Worm (Caenorhabditis elegans): ENCODE results near the gene cth-1.

Gene cth-1

DNA sequence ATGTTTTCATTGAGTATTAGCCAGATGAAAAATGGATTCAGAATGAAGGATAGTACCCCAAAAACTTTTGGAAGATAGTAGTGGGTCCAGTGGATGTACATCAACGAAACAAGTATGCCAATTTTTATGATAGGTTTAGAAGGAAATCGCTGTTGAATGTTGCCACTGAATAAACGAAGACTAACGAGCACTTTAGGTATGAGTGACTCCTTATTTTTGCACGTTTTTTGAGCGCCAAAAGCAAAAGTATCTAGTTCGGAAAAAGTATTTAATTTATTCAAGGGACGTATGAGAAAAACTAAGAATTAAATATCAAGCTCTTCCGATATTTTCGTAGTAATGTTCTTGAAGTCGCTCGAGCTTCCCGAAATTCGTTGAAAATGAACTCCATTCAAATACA is 26.6 kb upstream of the cth-1 start, which contains the start of gene srj-10:
srj-10 (minus strand) TSS at position 101 of the 400 bp plus-strand sequence.
- no peak for TF ChIP-seq flt-1 (GFP tag; IDR thresholded peaks at IDR 0.05)
- no peak for TF ChIP-seq T22C8.4 (GFP tag; IDR thresholded peaks at IDR 0.05)
- no peak for TF ChIP-seq tab-1 (GFP tag; IDR thresholded peaks at IDR 0.05)
- TF ChIP-seq ztf-29 (GFP tag; IDR thresholded peaks at IDR 0.05) = no peak
- no peak for TF ChIP-seq ztf-23 (GFP tag; IDR thresholded peaks at IDR 0.05)
- TF ChIP-seq cog-1 (tag; optimal IDR thresholded peaks at IDR 0.05) = no peak

DNA sequence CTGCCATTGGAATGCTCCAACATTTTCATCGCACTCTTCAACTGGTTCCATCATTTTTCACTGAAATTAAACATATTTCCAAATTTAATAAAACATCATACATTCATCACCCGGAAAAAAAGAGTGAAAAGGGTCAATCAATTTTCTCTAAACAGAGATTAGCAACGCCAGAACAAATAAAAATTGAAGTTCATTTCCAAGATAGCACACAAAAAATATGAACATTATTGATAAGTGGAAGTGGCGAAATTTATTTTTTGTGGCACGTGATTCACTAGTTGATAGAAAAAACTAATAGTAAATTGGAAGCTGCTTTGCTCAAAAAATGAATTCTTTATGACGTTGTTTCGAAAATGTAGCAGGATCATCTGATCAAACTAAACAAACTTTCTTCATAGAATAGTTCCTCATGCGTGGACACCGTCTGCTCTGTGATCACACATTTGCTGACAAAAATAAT is 25.2 kb upstream of the cth-1 start, which contains the start of the genes F14H3.12 and srj-29:
F14H3.12 (minus strand) TSS at position 74 of the 460 bp plus-strand sequence.
srj-29 (plus strand) TSS at position 410 of the 460 bp plus-strand sequence.
- TF ChIP-seq ztf-23 (GFP tag; IDR thresholded peaks at IDR 0.05) = no peak

DNA sequence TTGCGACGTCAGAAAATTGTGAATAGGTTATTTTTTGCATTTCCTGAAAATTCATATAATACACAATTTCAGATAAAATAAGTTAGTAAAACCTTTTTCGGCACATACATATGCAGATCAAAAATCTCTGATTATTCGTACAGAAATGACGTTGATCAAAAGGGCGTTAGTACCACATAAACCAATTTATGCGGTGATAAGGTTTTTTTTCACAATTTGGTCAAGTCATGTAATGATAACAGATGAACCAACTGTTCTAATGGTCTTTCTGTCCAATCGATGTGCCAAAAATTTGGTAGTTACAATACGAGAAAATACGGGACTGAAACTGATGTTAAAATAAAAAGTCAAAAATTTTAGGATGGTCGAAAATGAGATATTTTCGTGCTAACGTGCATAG is 20.4 kb upstream of the cth-1 start:
- TF ChIP-seq ref-1 (GFP tag; conservative IDR thresholded peaks at IDR 0.05) = no peak

- no peak for TF ChIP-seq tab-1 (GFP tag; IDR thresholded peaks at IDR 0.05)
- no peak for TF ChIP-seq ref-1 (GFP tag; conservative IDR thresholded peaks at IDR 0.05)
- TF ChIP-seq ztf-29 (GFP tag; IDR thresholded peaks at IDR 0.05) = no peak
- TF ChIP-seq flt-1 (GFP tag; IDR thresholded peaks at IDR 0.05) = no peak
- no peak for TF ChIP-seq klf-2 (GFP tag; conservative IDR thresholded peaks at IDR 0.05)
- TF ChIP-seq T22C8.4 (GFP tag; IDR thresholded peaks at IDR 0.05) = no peak
- no peak for TF ChIP-seq ztf-23 (GFP tag; IDR thresholded peaks at IDR 0.05)
- TF ChIP-seq med-1 (GFP tag; optimal IDR thresholded peaks at IDR 0.05; ENCODE audit: insufficient read depth) = no peak
- no peak for TF ChIP-seq cog-1 (tag; optimal IDR thresholded peaks at IDR 0.05)
Observed at ce11 chrV:16080678-16081077, 19.8 kb upstream of the cth-1 start.

- TF ChIP-seq tab-1 (GFP tag; IDR thresholded peaks at IDR 0.05) (no peak), flt-1 (GFP tag; IDR thresholded peaks at IDR 0.05) (no peak)
Observed at ce11 chrV:16090685-16091084, 9.8 kb upstream of the cth-1 start, which contains the start of gene F22B8.3. Gene F22B8.3, plus strand, starts transcription at chrV:16090985.

DNA sequence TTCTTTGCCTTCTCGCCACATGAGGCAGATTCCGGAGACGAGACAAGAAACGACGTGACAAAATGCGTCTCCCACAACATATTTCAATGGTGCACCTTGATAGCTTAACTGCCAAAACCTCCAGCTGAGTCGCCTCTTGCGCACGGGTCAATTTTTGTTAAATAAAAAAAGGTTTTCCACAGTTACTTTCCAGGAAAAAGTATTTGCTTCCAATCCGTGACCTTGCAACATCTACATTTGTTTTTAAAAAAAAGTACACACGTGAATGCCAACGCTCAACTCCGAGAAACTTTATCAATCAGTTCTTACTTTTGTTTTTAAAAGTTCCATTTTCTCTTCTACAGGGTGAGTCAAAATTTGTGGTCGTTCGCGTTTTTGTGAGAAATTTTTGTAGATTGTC is 6.2 kb upstream of the cth-1 start, which contains the start of gene F22B8.7:
F22B8.7 (plus strand) TSS at position 301 of the 400 bp plus-strand sequence.
- TF ChIP-seq ztf-23 (GFP tag; IDR thresholded peaks at IDR 0.05) (no peak), T22C8.4 (GFP tag; IDR thresholded peaks at IDR 0.05) (no peak), cog-1 (tag; optimal IDR thresholded peaks at IDR 0.05) (no peak), tab-1 (GFP tag; IDR thresholded peaks at IDR 0.05) (no peak), klf-2 (GFP tag; conservative IDR thresholded peaks at IDR 0.05) (no peak), ref-1 (GFP tag; conservative IDR thresholded peaks at IDR 0.05) (no peak), ztf-29 (GFP tag; IDR thresholded peaks at IDR 0.05) (no peak), med-1 (GFP tag; optimal IDR thresholded peaks at IDR 0.05; ENCODE audit: insufficient read depth) (no peak), flt-1 (GFP tag; IDR thresholded peaks at IDR 0.05) (no peak)

DNA sequence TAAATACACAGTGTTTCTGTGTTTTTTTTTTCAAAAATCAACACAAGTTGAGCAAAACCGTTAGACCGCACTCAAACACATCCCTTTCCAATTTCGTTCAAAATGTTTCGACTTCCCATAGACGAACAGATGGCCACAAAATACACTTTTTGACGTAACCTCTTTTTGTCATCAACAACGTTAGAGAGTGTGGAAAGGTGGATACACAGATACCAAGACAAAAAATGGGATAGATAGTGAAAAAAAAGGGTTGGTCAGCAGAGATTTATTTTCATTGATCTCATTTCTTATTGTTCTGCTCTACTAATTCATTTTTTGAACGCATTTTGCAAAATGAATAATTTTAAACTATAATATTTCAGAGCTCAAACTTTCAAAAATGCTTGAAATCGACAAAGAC is 5.6 kb upstream of the cth-1 start:
- TF ChIP-seq tab-1 (GFP tag; IDR thresholded peaks at IDR 0.05) (no peak), klf-2 (GFP tag; conservative IDR thresholded peaks at IDR 0.05) (no peak), cog-1 (tag; optimal IDR thresholded peaks at IDR 0.05) (no peak), med-1 (GFP tag; optimal IDR thresholded peaks at IDR 0.05; ENCODE audit: insufficient read depth) (no peak), T22C8.4 (GFP tag; IDR thresholded peaks at IDR 0.05) (no peak), flt-1 (GFP tag; IDR thresholded peaks at IDR 0.05) (no peak), ztf-23 (GFP tag; IDR thresholded peaks at IDR 0.05) (no peak), ref-1 (GFP tag; conservative IDR thresholded peaks at IDR 0.05) (no peak)

ce11 chrV:16099441-16099840 is 1.0 kb upstream of the cth-1 start, which contains the start of gene str-7:
Gene str-7, minus strand, starts transcription at chrV:16099541.
- TF ChIP-seq klf-2 (GFP tag; conservative IDR thresholded peaks at IDR 0.05) (no peak), ref-1 (GFP tag; conservative IDR thresholded peaks at IDR 0.05) (no peak), cog-1 (tag; optimal IDR thresholded peaks at IDR 0.05) (no peak), ztf-29 (GFP tag; IDR thresholded peaks at IDR 0.05) (no peak), ztf-23 (GFP tag; IDR thresholded peaks at IDR 0.05) (no peak), flt-1 (GFP tag; IDR thresholded peaks at IDR 0.05) (no peak), tab-1 (GFP tag; IDR thresholded peaks at IDR 0.05) (no peak), med-1 (GFP tag; optimal IDR thresholded peaks at IDR 0.05; ENCODE audit: insufficient read depth) (no peak), T22C8.4 (GFP tag; IDR thresholded peaks at IDR 0.05) (no peak)

ce11 chrV:16103594-16103993 is 3.1 kb downstream of the cth-1 start, which contains the start of gene argk-1:
Gene argk-1, plus strand, starts transcription at chrV:16103894.
- no peak for TF ChIP-seq klf-2 (GFP tag; conservative IDR thresholded peaks at IDR 0.05)
- no peak for TF ChIP-seq tab-1 (GFP tag; IDR thresholded peaks at IDR 0.05)
- TF ChIP-seq ztf-29 (GFP tag; IDR thresholded peaks at IDR 0.05) = no peak
- no peak for TF ChIP-seq ztf-23 (GFP tag; IDR thresholded peaks at IDR 0.05)
- no peak for TF ChIP-seq ref-1 (GFP tag; conservative IDR thresholded peaks at IDR 0.05)
- TF ChIP-seq flt-1 (GFP tag; IDR thresholded peaks at IDR 0.05) = no peak
- TF ChIP-seq med-1 (GFP tag; optimal IDR thresholded peaks at IDR 0.05; ENCODE audit: insufficient read depth) = no peak
- no peak for TF ChIP-seq cog-1 (tag; optimal IDR thresholded peaks at IDR 0.05)
- no peak for TF ChIP-seq T22C8.4 (GFP tag; IDR thresholded peaks at IDR 0.05)

- no peak for TF ChIP-seq T22C8.4 (GFP tag; IDR thresholded peaks at IDR 0.05)
- TF ChIP-seq ref-1 (GFP tag; conservative IDR thresholded peaks at IDR 0.05) = no peak
- no peak for TF ChIP-seq flt-1 (GFP tag; IDR thresholded peaks at IDR 0.05)
- TF ChIP-seq ztf-23 (GFP tag; IDR thresholded peaks at IDR 0.05) = no peak
- TF ChIP-seq cog-1 (tag; optimal IDR thresholded peaks at IDR 0.05) = no peak
- TF ChIP-seq klf-2 (GFP tag; conservative IDR thresholded peaks at IDR 0.05) = no peak
- TF ChIP-seq ztf-29 (GFP tag; IDR thresholded peaks at IDR 0.05) = no peak
- TF ChIP-seq med-1 (GFP tag; optimal IDR thresholded peaks at IDR 0.05; ENCODE audit: insufficient read depth) = no peak
- no peak for TF ChIP-seq tab-1 (GFP tag; IDR thresholded peaks at IDR 0.05)
Observed at ce11 chrV:16114237-16114636, 13.8 kb downstream of the cth-1 start, which contains the start of gene srxa-16. Gene srxa-16, minus strand, starts transcription at chrV:16114337.
